Fruit fly (Drosophila melanogaster) whole organism, embryonic: Measurements from ENCODE around the gene Ir7g.

ENCODE experiments used
- Bteb2 ChIP-seq: fragments of 200-800 bp; sonication (Bioruptor generic); optimal IDR thresholded peaks from 2 replicates; lab custom pipeline; 2016; ENCODE audit warnings: missing biosample characterization, missing genetic modification characterization
- CG10267 ChIP-seq: fragments of 200-800 bp; sonication (Bioruptor generic); optimal IDR thresholded peaks from 2 replicates; lab custom pipeline; 2018; ENCODE audit warnings: missing biosample characterization, mild to moderate bottlenecking, missing genetic modification characterization, moderate library complexity
- CG10366 ChIP-seq: fragments of 200-800 bp; sonication (Bioruptor generic); IDR thresholded peaks from 2 replicates; pipeline ENCODE4 v1.3.6; 2022; ENCODE audit warnings: missing biosample characterization, missing genetic modification characterization
- CG11695 ChIP-seq: fragments of 200-800 bp; sonication (Bioruptor generic); IDR thresholded peaks from 3 replicates; pipeline ENCODE4 v1.3.6; 2022; ENCODE audit warnings: missing biosample characterization, missing genetic modification characterization
- CG12219 ChIP-seq: fragments of 200-800 bp; sonication (Bioruptor generic); optimal IDR thresholded peaks from 3 replicates; lab custom pipeline; 2018; ENCODE audit warnings: missing biosample characterization, mild to moderate bottlenecking, missing genetic modification characterization
- CG12659 ChIP-seq: fragments of 200-800 bp; sonication (Bioruptor generic); optimal IDR thresholded peaks from 3 replicates; lab custom pipeline; 2017; ENCODE audit warnings: mild to moderate bottlenecking, missing biosample characterization, missing genetic modification reagents, missing genetic modification characterization
- CG12744 ChIP-seq: fragments of 200-800 bp; sonication (Bioruptor generic); optimal IDR thresholded peaks from 2 replicates; lab custom pipeline; 2016; ENCODE audit warnings: missing biosample characterization, missing genetic modification characterization
- CG13424 ChIP-seq: fragments of 200-800 bp; sonication (Bioruptor generic); optimal IDR thresholded peaks from 2 replicates; lab custom pipeline; 2019; ENCODE audit warnings: missing biosample characterization, mild to moderate bottlenecking, missing genetic modification characterization, moderate library complexity
- CG15269 ChIP-seq: fragments of 200-800 bp; sonication (Bioruptor generic); optimal IDR thresholded peaks from 2 replicates; lab custom pipeline; 2018; ENCODE audit warnings: missing biosample characterization, mild to moderate bottlenecking, missing genetic modification characterization, moderate library complexity
- CG16813 ChIP-seq: fragments of 200-800 bp; sonication (Bioruptor generic); IDR thresholded peaks from 3 replicates; pipeline ENCODE4 v1.3.6; 2022; ENCODE audit warnings: missing biosample characterization, missing genetic modification characterization; ENCODE audit not compliant: partially characterized antibody
- CG17186 ChIP-seq: fragments of 200-800 bp; sonication (Bioruptor generic); optimal IDR thresholded peaks from 3 replicates; lab custom pipeline; 2017; ENCODE audit warnings: missing biosample characterization, missing genetic modification reagents, missing genetic modification characterization
- CG18476 ChIP-seq: fragments of 200-800 bp; sonication (Bioruptor generic); optimal IDR thresholded peaks from 2 replicates; lab custom pipeline; 2016; ENCODE audit warnings: missing biosample characterization, mild to moderate bottlenecking, missing genetic modification characterization
- CG2889 ChIP-seq: fragments of 200-800 bp; sonication (Bioruptor generic); IDR thresholded peaks from 3 replicates; pipeline ENCODE4 v1.3.6; 2022; ENCODE audit warnings: missing biosample characterization, missing genetic modification characterization
- CG3281 ChIP-seq: fragments of 200-800 bp; sonication (Bioruptor generic); optimal IDR thresholded peaks from 3 replicates; lab custom pipeline; 2017; ENCODE audit warnings: missing biosample characterization, mild to moderate bottlenecking, missing genetic modification characterization
- CG43689 ChIP-seq: fragments of 200-800 bp; sonication (Bioruptor generic); IDR thresholded peaks from 2 replicates; pipeline ENCODE4 v1.3.6; 2022; ENCODE audit warnings: missing biosample characterization, missing genetic modification characterization
- CG4617 ChIP-seq: fragments of 200-800 bp; sonication (Bioruptor generic); optimal IDR thresholded peaks from 3 replicates; lab custom pipeline; 2016; ENCODE audit warnings: missing biosample characterization, missing genetic modification characterization, borderline replicate concordance
- CG6654 ChIP-seq: fragments of 200-800 bp; sonication (Bioruptor generic); optimal IDR thresholded peaks from 2 replicates; lab custom pipeline; 2017; ENCODE audit warnings: missing biosample characterization, mild to moderate bottlenecking, missing genetic modification characterization
- CG9609 ChIP-seq: fragments of 200-800 bp; sonication (Bioruptor generic); optimal IDR thresholded peaks from 3 replicates; lab custom pipeline; 2016; ENCODE audit warnings: missing biosample characterization, missing genetic modification characterization
- CG9797 ChIP-seq: fragments of 200-800 bp; sonication (Bioruptor generic); optimal IDR thresholded peaks from 3 replicates; lab custom pipeline; 2018; ENCODE audit warnings: missing biosample characterization, mild to moderate bottlenecking, missing genetic modification characterization
- CG9817 ChIP-seq: fragments of 200-800 bp; sonication (Bioruptor generic); optimal IDR thresholded peaks from 2 replicates; lab custom pipeline; 2018; ENCODE audit warnings: missing biosample characterization, mild to moderate bottlenecking, missing genetic modification characterization, moderate library complexity
- CTCF ChIP-seq: fragments of 200-800 bp; sonication (Bioruptor generic); optimal IDR thresholded peaks from 2 replicates; lab custom pipeline; 2017; ENCODE audit warnings: missing biosample characterization, mild to moderate bottlenecking, missing genetic modification characterization, moderate library complexity
- Dip2 ChIP-seq: fragments of 200-800 bp; sonication (Bioruptor generic); IDR thresholded peaks from 2 replicates; pipeline ENCODE4 v1.3.6; 2022; ENCODE audit warnings: missing biosample characterization, missing genetic modification characterization
- ERR ChIP-seq: fragments of 200-800 bp; sonication (Bioruptor generic); optimal IDR thresholded peaks from 2 replicates; lab custom pipeline; 2016; ENCODE audit warnings: missing biosample characterization, missing genetic modification characterization
- Hey ChIP-seq: fragments of 200-800 bp; sonication (Bioruptor generic); optimal IDR thresholded peaks from 3 replicates; lab custom pipeline; 2018; ENCODE audit warnings: missing biosample characterization, mild to moderate bottlenecking, missing genetic modification characterization
- Hmx ChIP-seq: fragments of 200-800 bp; sonication (Bioruptor generic); optimal IDR thresholded peaks from 2 replicates; lab custom pipeline; 2016; ENCODE audit warnings: missing biosample characterization, missing genetic modification characterization
- Meics ChIP-seq: fragments of 200-800 bp; sonication (Bioruptor generic); optimal IDR thresholded peaks from 2 replicates; lab custom pipeline; 2017; ENCODE audit warnings: missing biosample characterization, mild to moderate bottlenecking, missing genetic modification characterization
- Neu2 ChIP-seq: fragments of 200-800 bp; sonication (Bioruptor generic); optimal IDR thresholded peaks from 3 replicates; lab custom pipeline; 2016; ENCODE audit warnings: missing biosample characterization, missing genetic modification characterization, borderline replicate concordance
- Poxn ChIP-seq: fragments of 200-800 bp; sonication (Bioruptor generic); IDR thresholded peaks from 2 replicates; pipeline ENCODE4 v1.3.6; 2022; ENCODE audit warnings: missing biosample characterization, missing genetic modification characterization
- Ravus ChIP-seq: fragments of 200-800 bp; sonication (Bioruptor generic); IDR thresholded peaks from 2 replicates; pipeline ENCODE4 v1.3.6; 2022; ENCODE audit warnings: missing biosample characterization, missing genetic modification characterization
- ab ChIP-seq: fragments of 200-800 bp; sonication (Bioruptor generic); optimal IDR thresholded peaks from 2 replicates; lab custom pipeline; 2016; ENCODE audit warnings: missing biosample characterization, missing genetic modification characterization
- aop ChIP-seq: fragments of 200-800 bp; sonication (Bioruptor generic); IDR thresholded peaks from 2 replicates; pipeline ENCODE4 v1.3.6; 2022; ENCODE audit warnings: missing biosample characterization, missing genetic modification characterization
- bigmax ChIP-seq: fragments of 200-800 bp; sonication (Bioruptor generic); optimal IDR thresholded peaks from 2 replicates; lab custom pipeline; 2018; ENCODE audit warnings: missing biosample characterization, mild to moderate bottlenecking, missing genetic modification characterization
- cad ChIP-seq: fragments of >200 bp; optimal IDR thresholded peaks from 2 replicates; lab custom pipeline; 2017; ENCODE audit warnings: missing biosample characterization, missing genetic modification characterization
- dati ChIP-seq: fragments of 200-800 bp; sonication (Bioruptor generic); IDR thresholded peaks from 2 replicates; pipeline ENCODE4 v1.3.6; 2022; ENCODE audit warnings: missing biosample characterization, missing genetic modification characterization
- gfzf ChIP-seq: fragments of 200-800 bp; sonication (Bioruptor generic); optimal IDR thresholded peaks from 2 replicates; lab custom pipeline; 2016; ENCODE audit warnings: missing biosample characterization, mild to moderate bottlenecking, missing genetic modification characterization, moderate library complexity
- gsb-n ChIP-seq: fragments of 200-800 bp; sonication (Bioruptor generic); optimal IDR thresholded peaks from 3 replicates; lab custom pipeline; 2018; ENCODE audit warnings: missing biosample characterization, mild to moderate bottlenecking, missing genetic modification characterization
- hb ChIP-seq: fragments of 200-800 bp; sonication (Bioruptor generic); IDR thresholded peaks from 3 replicates; pipeline ENCODE4 v1.3.6; 2022; ENCODE audit warnings: missing biosample characterization, missing genetic modification characterization; ENCODE audit not compliant: partially characterized antibody
- ind ChIP-seq: fragments of 200-800 bp; sonication (Bioruptor generic); optimal IDR thresholded peaks from 3 replicates; lab custom pipeline; 2016; ENCODE audit warnings: missing biosample characterization, missing genetic modification characterization
- jing ChIP-seq: fragments of 200-800 bp; sonication (Bioruptor generic); optimal IDR thresholded peaks from 2 replicates; lab custom pipeline; 2018; ENCODE audit warnings: missing biosample characterization, mild to moderate bottlenecking, missing genetic modification characterization
- ken ChIP-seq: fragments of 200-800 bp; sonication (Bioruptor generic); IDR thresholded peaks from 3 replicates; pipeline ENCODE4 v1.3.6; 2022; ENCODE audit warnings: missing biosample characterization, missing genetic modification characterization
- lbe ChIP-seq: fragments of 200-800 bp; sonication (Bioruptor generic); optimal IDR thresholded peaks from 2 replicates; lab custom pipeline; 2016; ENCODE audit warnings: missing biosample characterization, mild to moderate bottlenecking, missing genetic modification characterization
- pan ChIP-seq, 4 experiments: fragments of >200 bp in 3 of 4; fragments of 200-800 bp in 1 of 4; sonication (Bioruptor generic) in 1 of 4; optimal IDR thresholded peaks in 3 of 4; IDR thresholded peaks in 1 of 4; 2 replicates each; pipeline versions ENCODE4 v1.3.6 to Lab custom; 2017 to 2022; ENCODE audit warnings: missing biosample characterization in 2 of 4, missing genetic modification characterization in 2 of 4, mixed read lengths in 1 of 4
- peb ChIP-seq: fragments of 200-800 bp; sonication (Bioruptor generic); IDR thresholded peaks from 2 replicates; pipeline ENCODE4 v1.3.6; 2022; ENCODE audit warnings: missing biosample characterization, missing genetic modification characterization
- psq ChIP-seq: fragments of 200-800 bp; sonication (Bioruptor generic); optimal IDR thresholded peaks from 2 replicates; lab custom pipeline; 2017; ENCODE audit warnings: missing biosample characterization, missing genetic modification characterization
- slbo ChIP-seq: fragments of 200-800 bp; sonication (Bioruptor generic); IDR thresholded peaks from 2 replicates; pipeline ENCODE4 v1.3.6; 2022; ENCODE audit warnings: missing biosample characterization, missing genetic modification characterization
- sr ChIP-seq: fragments of 200-800 bp; sonication (Bioruptor generic); IDR thresholded peaks from 3 replicates; pipeline ENCODE4 v1.3.6; 2022; ENCODE audit warnings: missing biosample characterization, missing genetic modification characterization
- sug ChIP-seq: fragments of 200-800 bp; optimal IDR thresholded peaks from 2 replicates; lab custom pipeline; 2019; ENCODE audit warnings: missing biosample characterization, mild to moderate bottlenecking, missing genetic modification characterization, moderate library complexity
- tio ChIP-seq: fragments of 200-800 bp; sonication (Bioruptor generic); optimal IDR thresholded peaks from 2 replicates; lab custom pipeline; 2017; ENCODE audit warnings: missing biosample characterization, missing genetic modification characterization, inconsistent platforms

The Ir7g gene

dm6 chrX:7908239-7909068 is 24.0 kb downstream of the Ir7g start, which contains the start of the genes dpr14 and spidey:
TSS of gene dpr14 (minus strand) at chrX:7908286.
TSS of gene spidey (plus strand) at chrX:7908931.
- TF ChIP-seq Bteb2 (GFP tag; lab: Kevin White, UChicago) (peak; percentile 62), CG3281 (GFP tag; lab: Kevin White, UChicago) (peak; percentile 92), Neu2 (GFP tag; lab: Kevin White, UChicago) (peak; percentile 13), CTCF (GFP tag; lab: Kevin White, UChicago) (peak; percentile 42), CG12744 (GFP tag; lab: Kevin White, UChicago) (peak; percentile 71), ken (peak; percentile 87), tio (GFP tag; lab: Kevin White, UChicago) (no peak), bigmax (GFP tag; lab: Kevin White, UChicago) (peak; percentile 36), CG12219 (GFP tag; lab: Kevin White, UChicago) (peak; percentile 89), CG11695 (GFP tag; lab: Robert Waterston, UW) (peak; percentile 90), CG9817 (peak; percentile 91), CG43689 (GFP tag; lab: Robert Waterston, UW) (peak; percentile 46; the same call in 1 of the 2 replicates), pan (optimal IDR thresholded peaks at IDR 0.05; lab: Kevin White, UChicago) (no peak), pan (GFP tag; optimal IDR thresholded peaks at IDR 0.05 in 1 of 2, IDR thresholded peaks at IDR 0.05 in 1 of 2) (peak in 1 of 2 experiments; percentile 90), CG2889 (GFP tag; lab: Robert Waterston, UW) (peak; percentile 85), ab (peak; percentile 81), Poxn (peak; percentile 75), CG10366 (GFP tag; lab: Robert Waterston, UW) (peak; percentile 89), ERR (GFP tag; lab: Kevin White, UChicago) (peak; percentile 77), peb (GFP tag; lab: Robert Waterston, UW) (peak; percentile 78), Dip2 (GFP tag; lab: Robert Waterston, UW) (0 out of 2 replicates have a peak, but pooled peaks have one; percentile 31), Hmx (peak; percentile 65), psq (peak; percentile 49), CG12659 (GFP tag; lab: Kevin White, UChicago) (peak; percentile 92), cad (GFP tag; lab: Kevin White, UChicago) (no peak), CG9797 (GFP tag; lab: Kevin White, UChicago) (peak; percentile 22), CG15269 (tag; lab: Kevin White, UChicago) (peak; percentile 94), gsb-n (peak; percentile 87), Hey (tag; lab: Kevin White, UChicago) (peak; percentile 67), CG17186 (GFP tag; lab: Kevin White, UChicago) (no peak), CG9609 (GFP tag; lab: Kevin White, UChicago) (peak; percentile 84), jing (GFP tag; lab: Kevin White, UChicago) (no peak), CG4617 (GFP tag; lab: Kevin White, UChicago) (peak; percentile 60), CG6654 (peak; percentile 74), CG18476 (GFP tag; lab: Kevin White, UChicago) (peak; percentile 85), slbo (GFP tag; lab: Robert Waterston, UW) (peak; percentile 94), CG10267 (tag; lab: Kevin White, UChicago) (peak; percentile 81), sr (GFP tag; lab: Robert Waterston, UW) (peak; percentile 51; the same call in 1 of the 3 replicates), Meics (GFP tag; lab: Kevin White, UChicago) (peak; percentile 94), sug (tag; lab: Kevin White, UChicago) (peak; percentile 95), dati (no peak), Ravus (GFP tag; lab: Robert Waterston, UW) (peak; percentile 67), aop (GFP tag; lab: Robert Waterston, UW) (peak; percentile 56; the same call in 1 of the 2 replicates), CG13424 (tag; lab: Kevin White, UChicago) (peak; percentile 92), hb (GFP tag; lab: Robert Waterston, UW) (no peak), gfzf (peak; percentile 11), ind (GFP tag; lab: Kevin White, UChicago) (peak; percentile 90), lbe (GFP tag; lab: Kevin White, UChicago) (peak; percentile 71), CG16813 (GFP tag; lab: Robert Waterston, UW) (peak; percentile 51; the same call in 1 of the 3 replicates)
